Worm (Caenorhabditis elegans) whole organism, L4/young adult: ENCODE data around the gene clip-1.

Experiments
- dao-5 ChIP-seq: sonication (generic microtip); optimal IDR thresholded peaks from 2 replicates; lab custom pipeline; 2016; ENCODE audit warnings: missing genotype, missing genetic modification characterization, moderate library complexity, missing compliant biosample characterization
- him-1 ChIP-seq: sonication (generic microtip); optimal IDR thresholded peaks from 2 replicates; lab custom pipeline; 2016; ENCODE audit warnings: missing genotype, missing genetic modification reagents, missing genetic modification characterization, missing compliant biosample characterization

ce11 chrIII:9277803-9278202 is 8.9 kb upstream of the clip-1 start:
- TF ChIP-seq him-1 (tag; lab: Kevin White, UChicago) (no peak), dao-5 (no peak)
